Worm (Caenorhabditis elegans) whole organism, L3 larva: ENCODE data around the gene srh-28.
A peak's percentile ranks its signal among the peaks of the same experiment; 100 is the strongest.

ENCODE experiments used
- ZK546.5 ChIP-seq: sonication (generic microtip); optimal IDR thresholded peaks from 2 replicates; lab custom pipeline; 2017; ENCODE audit warnings: missing biosample characterization, missing genetic modification characterization
- ceh-16 ChIP-seq: sonication (generic microtip); optimal IDR thresholded peaks from 2 replicates; lab custom pipeline; 2017; ENCODE audit warnings: missing biosample characterization, missing genetic modification characterization
- ceh-28 ChIP-seq: fragments of 150-350 bp; optimal IDR thresholded peaks from 2 replicates; lab custom pipeline; 2014; ENCODE audit warnings: missing biosample characterization, missing genetic modification reagents, missing genetic modification characterization
- ceh-9 ChIP-seq: sonication (generic microtip); optimal IDR thresholded peaks from 2 replicates; lab custom pipeline; 2018; ENCODE audit warnings: missing biosample characterization, missing genetic modification characterization
- egl-27 ChIP-seq: sonication (generic microtip); optimal IDR thresholded peaks from 4 replicates; lab custom pipeline; 2017; ENCODE audit warnings: missing biosample characterization, missing genetic modification reagents, missing genetic modification characterization
- elt-1 ChIP-seq: fragments of 150-350 bp; optimal IDR thresholded peaks from 2 replicates; lab custom pipeline; 2014; ENCODE audit warnings: missing biosample characterization, missing genetic modification characterization
- elt-3 ChIP-seq, 3 experiments: fragments of 150-350 bp in 1 of 3; sonication (generic microtip) in 2 of 3; optimal IDR thresholded peaks; 2 replicates in 2 of 3; 4 replicates in 1 of 3; lab custom pipeline; 2014 to 2017; ENCODE audit warnings: missing biosample characterization in 3 of 3, missing genetic modification characterization in 3 of 3
- eor-1 ChIP-seq, 2 experiments: fragments of 150-350 bp; optimal IDR thresholded peaks; 2 replicates each; lab custom pipeline; 2014 to 2018; ENCODE audit warnings: missing biosample characterization in 2 of 2, missing genetic modification characterization in 2 of 2
- fkh-10 ChIP-seq: sonication (generic microtip); optimal IDR thresholded peaks from 2 replicates; lab custom pipeline; 2017; ENCODE audit warnings: missing biosample characterization, missing genetic modification reagents, missing genetic modification characterization
- fkh-2 ChIP-seq: fragments of 150-350 bp; optimal IDR thresholded peaks from 2 replicates; lab custom pipeline; 2014; ENCODE audit warnings: missing biosample characterization, missing genetic modification reagents, missing genetic modification characterization
- fos-1 ChIP-seq: fragments of 150-350 bp; optimal IDR thresholded peaks from 2 replicates; lab custom pipeline; 2014; ENCODE audit warnings: missing biosample characterization, missing genetic modification characterization
- hmg-11 ChIP-seq: sonication (generic microtip); optimal IDR thresholded peaks from 2 replicates; lab custom pipeline; 2016; ENCODE audit warnings: missing genetic modification characterization, missing compliant biosample characterization
- lin-15B ChIP-seq: fragments of 150-350 bp; optimal IDR thresholded peaks from 2 replicates; lab custom pipeline; 2014; ENCODE audit warnings: missing biosample characterization, missing genetic modification characterization
- lin-39 ChIP-seq: fragments of 150-350 bp; optimal IDR thresholded peaks from 2 replicates; lab custom pipeline; 2018; ENCODE audit warnings: missing biosample characterization, missing genetic modification reagents, missing genetic modification characterization
- lsy-12 ChIP-seq: sonication (generic microtip); optimal IDR thresholded peaks from 2 replicates; lab custom pipeline; 2016; ENCODE audit warnings: mild to moderate bottlenecking, missing genetic modification characterization, missing compliant biosample characterization
- mdl-1 ChIP-seq: fragments of 150-350 bp; optimal IDR thresholded peaks from 2 replicates; lab custom pipeline; 2014; ENCODE audit warnings: missing biosample characterization, missing genetic modification characterization
- nfya-1 ChIP-seq: sonication (generic microtip); optimal IDR thresholded peaks from 2 replicates; lab custom pipeline; 2017; ENCODE audit warnings: missing genetic modification characterization, mild to moderate bottlenecking, missing compliant biosample characterization, antibody characterized with exemption, moderate library complexity; ENCODE audit not compliant: insufficient read depth
- nhr-11 ChIP-seq: fragments of 150-350 bp; optimal IDR thresholded peaks from 2 replicates; lab custom pipeline; 2014; ENCODE audit warnings: missing biosample characterization, missing genetic modification characterization
- nhr-25 ChIP-seq: sonication (generic microtip); optimal IDR thresholded peaks from 2 replicates; lab custom pipeline; 2017; ENCODE audit warnings: missing biosample characterization, missing genetic modification characterization
- nhr-43 ChIP-seq: sonication (generic microtip); optimal IDR thresholded peaks from 2 replicates; lab custom pipeline; 2016; ENCODE audit warnings: mild to moderate bottlenecking, missing genetic modification characterization, missing compliant biosample characterization; ENCODE audit not compliant: poor library complexity, severe bottlenecking
- nhr-67 ChIP-seq: fragments of 150-350 bp; optimal IDR thresholded peaks from 2 replicates; lab custom pipeline; 2014; ENCODE audit warnings: missing biosample characterization, missing genetic modification characterization
- nhr-77 ChIP-seq: fragments of 150-350 bp; optimal IDR thresholded peaks from 2 replicates; lab custom pipeline; 2014; ENCODE audit warnings: missing biosample characterization, missing genetic modification characterization
- pha-4 ChIP-seq: fragments of 150-350 bp; optimal IDR thresholded peaks from 2 replicates; lab custom pipeline; 2014; ENCODE audit warnings: missing biosample characterization, missing genetic modification reagents, missing genetic modification characterization
- pqm-1 ChIP-seq: fragments of 150-350 bp; optimal IDR thresholded peaks from 2 replicates; lab custom pipeline; 2017; ENCODE audit warnings: missing biosample characterization, missing genetic modification characterization, inconsistent platforms
- sea-2 ChIP-seq: fragments of 150-350 bp; sonication (generic microtip); optimal IDR thresholded peaks from 4 replicates; lab custom pipeline; 2014; ENCODE audit warnings: missing biosample characterization, missing genetic modification reagents, missing genetic modification characterization
- tbx-2 ChIP-seq: sonication (generic microtip); optimal IDR thresholded peaks from 2 replicates; lab custom pipeline; 2016; ENCODE audit warnings: mild to moderate bottlenecking, missing genetic modification characterization, missing compliant biosample characterization
- unc-39 ChIP-seq: sonication (generic microtip); optimal IDR thresholded peaks from 4 replicates; lab custom pipeline; 2017; ENCODE audit warnings: missing biosample characterization, missing genetic modification characterization
- unc-62 ChIP-seq: fragments of 150-350 bp; sonication (generic microtip); optimal IDR thresholded peaks from 4 replicates; lab custom pipeline; 2014; ENCODE audit warnings: missing biosample characterization, missing genetic modification reagents, missing genetic modification characterization
- zag-1 ChIP-seq: fragments of 150-350 bp; optimal IDR thresholded peaks from 2 replicates; lab custom pipeline; 2014; ENCODE audit warnings: missing biosample characterization, missing genetic modification characterization
- ztf-11 ChIP-seq: fragments of 150-350 bp; optimal IDR thresholded peaks from 2 replicates; lab custom pipeline; 2014; ENCODE audit warnings: missing biosample characterization, missing genetic modification characterization
- ztf-4 ChIP-seq: fragments of 150-350 bp; optimal IDR thresholded peaks from 2 replicates; lab custom pipeline; 2014; ENCODE audit warnings: missing biosample characterization, missing genetic modification characterization

The srh-28 gene

DNA sequence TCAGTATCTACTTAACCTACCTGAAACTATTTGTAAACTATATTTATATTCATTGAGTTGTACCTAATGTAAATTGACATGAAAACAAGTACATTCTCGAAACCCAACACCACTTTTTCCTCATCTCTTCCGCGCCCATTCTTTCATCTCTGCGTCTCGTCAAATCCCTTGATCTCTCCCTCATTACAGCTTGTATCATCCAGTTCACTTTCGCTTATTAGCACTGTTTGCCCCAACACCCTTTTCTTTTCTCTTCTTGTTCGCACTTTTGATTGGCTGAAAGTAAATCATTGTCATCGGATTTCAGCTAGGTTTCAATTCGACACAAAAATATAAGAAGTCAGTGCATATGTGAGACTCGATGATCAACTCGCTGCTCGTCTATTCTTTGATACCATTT lies 30.8 kb downstream of the srh-28 start, which contains the start of gene T25F10.3:
TSS of gene T25F10.3 (plus strand) at position 308 of the 400 bp plus-strand sequence.
- TF ChIP-seq fos-1 (tag; lab: Kevin White, UChicago): no peak
- TF ChIP-seq lin-15B: no peak
- no peak for TF ChIP-seq nhr-11 (tag; lab: Kevin White, UChicago)
- no peak for TF ChIP-seq nhr-67 (tag; lab: Kevin White, UChicago)
- no peak for TF ChIP-seq ceh-16 (tag; lab: Kevin White, UChicago)
- peak; percentile 41 for TF ChIP-seq nhr-25 (tag; lab: Kevin White, UChicago)
- TF ChIP-seq ceh-28: no peak
- TF ChIP-seq nhr-77 (tag; lab: Kevin White, UChicago): no peak
- TF ChIP-seq ceh-9 (tag; lab: Kevin White, UChicago): no peak

ce11 chrV:6736877-6737276 lies 38.7 kb downstream of the srh-28 start:
- TF ChIP-seq mdl-1 (tag; lab: Kevin White, UChicago) (no peak), elt-1 (tag; lab: Kevin White, UChicago) (peak; percentile 79), nhr-25 (tag; lab: Kevin White, UChicago) (peak; percentile 77), unc-62 (GFP tag; lab: Kevin White, UChicago) (no peak), eor-1 (tag; optimal IDR thresholded peaks at IDR 0.05; lab: Kevin White, UChicago) (no peak), unc-39 (tag; lab: Kevin White, UChicago) (no peak), ceh-9 (tag; lab: Kevin White, UChicago) (no peak), pqm-1 (tag; lab: Kevin White, UChicago) (no peak), elt-3 (tag; optimal IDR thresholded peaks at IDR 0.05; lab: Kevin White, UChicago) (no peak), fos-1 (tag; lab: Kevin White, UChicago) (no peak), zag-1 (tag; lab: Kevin White, UChicago) (no peak), ceh-16 (tag; lab: Kevin White, UChicago) (no peak)

DNA sequence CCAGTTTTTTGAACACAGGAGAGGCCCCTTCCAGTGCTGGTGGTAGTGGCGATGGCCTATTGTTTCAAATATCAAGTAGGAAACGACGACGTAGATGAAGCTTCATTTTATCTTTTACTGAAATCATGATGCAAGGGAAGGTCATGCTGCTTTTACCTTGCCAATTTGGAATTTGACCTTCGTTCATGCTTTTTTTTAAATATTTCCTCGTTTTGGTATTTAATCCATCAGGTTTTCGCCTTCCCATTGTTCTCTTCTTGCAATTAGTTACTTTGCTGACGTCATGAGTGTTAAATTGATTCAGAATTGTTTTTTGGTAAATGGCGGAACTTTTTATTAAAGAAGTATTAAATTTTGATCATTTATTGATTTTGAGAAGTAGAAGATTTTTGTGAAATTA lies 39.5 kb downstream of the srh-28 start:
- no peak for TF ChIP-seq tbx-2 (tag; lab: Kevin White, UChicago)
- peak; percentile 81 for TF ChIP-seq nhr-25 (tag; lab: Kevin White, UChicago)

ce11 chrV:6732995-6733394 lies 42.6 kb downstream of the srh-28 start, which contains the start of gene grl-8:
grl-8 (minus strand) TSS chrV:6733095.
- TF ChIP-seq sea-2 (GFP tag; lab: Kevin White, UChicago) (no peak), nhr-11 (tag; lab: Kevin White, UChicago) (no peak), tbx-2 (tag; lab: Kevin White, UChicago) (no peak), hmg-11 (tag; lab: Kevin White, UChicago) (no peak), fkh-10 (GFP tag; lab: Kevin White, UChicago) (no peak), elt-1 (tag; lab: Kevin White, UChicago) (no peak), nhr-77 (tag; lab: Kevin White, UChicago) (no peak), nhr-43 (tag; lab: Kevin White, UChicago) (no peak), nfya-1 (tag; lab: Kevin White, UChicago) (no peak), mdl-1 (tag; lab: Kevin White, UChicago) (no peak), fos-1 (tag; lab: Kevin White, UChicago) (no peak), pha-4 (no peak), nhr-25 (tag; lab: Kevin White, UChicago) (no peak), unc-62 (GFP tag; lab: Kevin White, UChicago) (no peak), ztf-4 (tag; lab: Kevin White, UChicago) (no peak), ceh-16 (tag; lab: Kevin White, UChicago) (no peak), ZK546.5 (tag; lab: Kevin White, UChicago) (no peak), lin-39 (tag; lab: Kevin White, UChicago) (no peak)

- TF ChIP-seq nhr-25 (tag; lab: Kevin White, UChicago): no peak
- no peak for TF ChIP-seq fkh-2 (tag; lab: Kevin White, UChicago)
- no peak for TF ChIP-seq egl-27 (tag; lab: Kevin White, UChicago)
- TF ChIP-seq lsy-12 (tag; lab: Kevin White, UChicago): no peak
- no peak for TF ChIP-seq nhr-77 (tag; lab: Kevin White, UChicago)
- no peak for TF ChIP-seq nhr-11 (tag; lab: Kevin White, UChicago)
- no peak for TF ChIP-seq hmg-11 (tag; lab: Kevin White, UChicago)
- TF ChIP-seq ztf-11 (tag; lab: Kevin White, UChicago): no peak
- no peak for TF ChIP-seq unc-62 (GFP tag; lab: Kevin White, UChicago)
These were observed 44.0 kb downstream of the srh-28 start, which contains the start of gene grl-9 for ce11 chrV:6731594-6731993. grl-9 (minus strand) TSS chrV:6731694.
